Fruit fly (Drosophila melanogaster): ENCODE data around the gene CG7884.

DNA sequence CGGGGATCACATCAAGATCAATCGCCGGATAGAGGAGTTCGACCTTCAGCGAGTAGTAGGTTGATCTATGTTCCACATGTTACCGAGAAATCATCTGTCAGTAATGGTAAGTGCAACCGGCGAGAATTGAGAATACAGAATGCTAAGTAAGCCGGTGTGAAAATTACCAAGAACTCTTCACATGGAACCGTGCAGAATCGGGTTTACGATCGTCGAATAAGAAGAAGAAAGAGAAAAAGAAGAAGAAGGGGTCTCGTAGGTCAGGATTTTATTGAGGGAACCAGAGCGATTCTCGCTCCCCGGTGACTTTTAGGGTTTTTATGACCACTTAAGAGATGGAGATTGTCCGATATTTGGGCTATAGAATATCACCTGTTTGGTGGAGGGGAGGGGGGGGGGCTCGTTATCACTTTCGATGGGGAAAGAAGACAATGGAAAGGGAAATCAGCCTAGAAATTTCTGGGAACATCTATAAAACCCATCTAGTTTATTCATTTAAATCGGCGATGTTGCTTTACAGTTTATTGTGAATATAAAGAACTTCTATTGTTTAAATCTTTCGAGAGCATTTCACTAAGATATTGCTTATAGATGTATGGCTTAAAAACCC lies 646 bp downstream of the CG7884 start:
- TF ChIP-seq Sox102F (GFP tag; optimal IDR thresholded peaks at IDR 0.05) (no peak), Blimp-1 (GFP tag; optimal IDR thresholded peaks at IDR 0.05) (no peak), dsx (GFP tag; optimal IDR thresholded peaks at IDR 0.05; ENCODE audit: poor library complexity, severe bottlenecking) (no peak), CG15336 (GFP tag; IDR thresholded peaks at IDR 0.05) (no peak), topi (GFP tag; optimal IDR thresholded peaks at IDR 0.05) (no peak), svp (GFP tag) (peak; percentile 47), OdsH (GFP tag; optimal IDR thresholded peaks at IDR 0.05) (no peak), CG6792 (GFP tag; optimal IDR thresholded peaks at IDR 0.05) (no peak), CG16779 (tag; optimal IDR thresholded peaks at IDR 0.05) (no peak), CG31627 (GFP tag; optimal IDR thresholded peaks at IDR 0.05) (no peak), Smox (GFP tag; optimal IDR thresholded peaks at IDR 0.05) (no peak)
